Worm (Caenorhabditis elegans): Measurements from ENCODE around the gene frpr-8.
A peak's percentile ranks its signal among the peaks of the same experiment; 100 is the strongest.

The frpr-8 gene

ce11 chrX:8674514-8674913, 23.1 kb upstream of the frpr-8 start (continued):
- TF ChIP-seq elt-3 (tag; optimal IDR thresholded peaks at IDR 0.05) (peak in 2 of 6 experiments; percentile 57 to 58), mab-9 (GFP tag; IDR thresholded peaks at IDR 0.05) (no peak), mdl-1 (tag; optimal IDR thresholded peaks at IDR 0.05) (peak in 1 of 2 experiments; percentile 88), nhr-85 (tag) (peak; percentile 98), lin-14 (GFP tag; optimal IDR thresholded peaks at IDR 0.05) (peak; percentile 90)

DNA sequence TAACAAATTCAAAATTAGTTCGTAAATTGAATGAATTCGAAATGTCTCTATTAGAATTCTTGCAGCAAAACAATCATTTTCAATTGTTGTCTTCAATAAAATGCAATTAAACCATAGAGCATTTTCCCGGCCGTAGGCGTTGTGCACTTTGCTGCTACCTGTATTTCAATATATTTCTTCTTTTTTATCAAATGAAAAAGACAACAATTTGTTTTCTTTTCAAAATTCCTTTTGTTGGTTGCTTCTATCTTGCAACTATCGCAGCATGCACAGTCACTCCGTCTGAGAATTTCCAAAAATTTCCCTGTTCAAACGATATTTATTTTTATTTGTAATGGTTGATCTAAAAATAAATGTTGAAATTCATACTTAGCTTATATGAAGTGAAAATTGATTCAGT, 22.5 kb upstream of the frpr-8 start:
- TF ChIP-seq mef-2 (tag; optimal IDR thresholded peaks at IDR 0.05) (no peak), nhr-76 (tag; optimal IDR thresholded peaks at IDR 0.05) (no peak), elt-2 (tag; optimal IDR thresholded peaks at IDR 0.05) (no peak), tlp-1 (tag; optimal IDR thresholded peaks at IDR 0.05) (no peak), sup-37 (GFP tag; optimal IDR thresholded peaks at IDR 0.05) (no peak), jun-1 (tag; optimal IDR thresholded peaks at IDR 0.05) (no peak), fkh-4 (tag; optimal IDR thresholded peaks at IDR 0.05; ENCODE audit: borderline replicate concordance) (no peak), ces-1 (GFP tag; optimal IDR thresholded peaks at IDR 0.05) (no peak), nhr-77 (tag; optimal IDR thresholded peaks at IDR 0.05) (no peak), unc-98 (GFP tag; IDR thresholded peaks at IDR 0.05) (no peak), nhr-47 (tag; optimal IDR thresholded peaks at IDR 0.05) (no peak), nhr-84 (tag; optimal IDR thresholded peaks at IDR 0.05) (no peak), pax-3 (tag; optimal IDR thresholded peaks at IDR 0.05) (no peak), swsn-7 (tag; optimal IDR thresholded peaks at IDR 0.05) (no peak), mab-9 (GFP tag; IDR thresholded peaks at IDR 0.05) (no peak), aha-1 (tag; optimal IDR thresholded peaks at IDR 0.05) (no peak), ztf-11 (tag; optimal IDR thresholded peaks at IDR 0.05) (no peak), rnt-1 (tag; optimal IDR thresholded peaks at IDR 0.05) (no peak)

- peak; percentile 89 for TF ChIP-seq nhr-20 (tag; optimal IDR thresholded peaks at IDR 0.05)
- no peak for TF ChIP-seq ces-1 (GFP tag; optimal IDR thresholded peaks at IDR 0.05)
- no peak for TF ChIP-seq nhr-11 (tag; optimal IDR thresholded peaks at IDR 0.05)
- peak; percentile 57 for TF ChIP-seq blmp-1 (tag; optimal IDR thresholded peaks at IDR 0.05)
- TF ChIP-seq nhr-71 (tag; optimal IDR thresholded peaks at IDR 0.05) = peak; percentile 74
- TF ChIP-seq lin-14 (GFP tag; optimal IDR thresholded peaks at IDR 0.05) = peak; percentile 75
- TF ChIP-seq lin-13 (GFP tag; optimal IDR thresholded peaks at IDR 0.05) = no peak
- 0 out of 2 replicates have a peak, but pooled peaks have one; percentile 13 for TF ChIP-seq nhr-19 (GFP tag; conservative IDR thresholded peaks at IDR 0.05)
- peak; percentile 41 for TF ChIP-seq nhr-90 (tag; optimal IDR thresholded peaks at IDR 0.05; ENCODE audit: poor library complexity)
- TF ChIP-seq C16A3.4 (tag; optimal IDR thresholded peaks at IDR 0.05) = peak; percentile 13
- no peak for TF ChIP-seq lin-15B (tag; optimal IDR thresholded peaks at IDR 0.05)
- TF ChIP-seq snu-23 (GFP tag; optimal IDR thresholded peaks at IDR 0.05) = peak; percentile 64
- TF ChIP-seq elt-3 (tag; optimal IDR thresholded peaks at IDR 0.05) = peak in 4 of 6 experiments; percentile 69 to 79 (median 70)
- peak; percentile 47 for TF ChIP-seq unc-130 (tag; optimal IDR thresholded peaks at IDR 0.05)
- peak in 1 of 2 experiments; percentile 51 for TF ChIP-seq mdl-1 (tag; optimal IDR thresholded peaks at IDR 0.05)
- TF ChIP-seq nhr-85 (tag) = peak; percentile 92
- TF ChIP-seq lin-35 (GFP tag; optimal IDR thresholded peaks at IDR 0.05) = peak in 1 of 2 experiments; percentile 73
- peak; percentile 4 for TF ChIP-seq skn-1 (tag; optimal IDR thresholded peaks at IDR 0.05)
- peak; percentile 50 for TF ChIP-seq elt-2 (tag; optimal IDR thresholded peaks at IDR 0.05)
- TF ChIP-seq dpl-1 (GFP tag; optimal IDR thresholded peaks at IDR 0.05) = no peak
Measured at ce11 chrX:8676088-8676779, 21.4 kb upstream of the frpr-8 start.

ce11 chrX:8677320-8677719, 20.3 kb upstream of the frpr-8 start:
- TF ChIP-seq unc-62 (GFP tag; optimal IDR thresholded peaks at IDR 0.05) = no peak
- TF ChIP-seq nhr-28 (tag; optimal IDR thresholded peaks at IDR 0.05) = no peak
- TF ChIP-seq ceh-88 (GFP tag; IDR thresholded peaks at IDR 0.05) = no peak
- no peak for TF ChIP-seq egl-27 (tag; optimal IDR thresholded peaks at IDR 0.05)
- TF ChIP-seq zip-4 (GFP tag; optimal IDR thresholded peaks at IDR 0.05) = no peak
- TF ChIP-seq Y116A8C.19 (tag; optimal IDR thresholded peaks at IDR 0.05; ENCODE audit: borderline replicate concordance) = no peak
- no peak for TF ChIP-seq mab-9 (GFP tag; IDR thresholded peaks at IDR 0.05)
- no peak for TF ChIP-seq nhr-84 (tag; optimal IDR thresholded peaks at IDR 0.05)
- TF ChIP-seq snu-23 (GFP tag; optimal IDR thresholded peaks at IDR 0.05) = no peak
- TF ChIP-seq C16A3.4 (tag; optimal IDR thresholded peaks at IDR 0.05) = no peak
- no peak for TF ChIP-seq hlh-4 (tag; optimal IDR thresholded peaks at IDR 0.05)
- TF ChIP-seq lin-15B (tag; optimal IDR thresholded peaks at IDR 0.05) = no peak
- TF ChIP-seq mdl-1 (tag; optimal IDR thresholded peaks at IDR 0.05) = no peak
- no peak for TF ChIP-seq xbp-1 (tag; optimal IDR thresholded peaks at IDR 0.05)
- no peak for TF ChIP-seq vab-15 (tag; optimal IDR thresholded peaks at IDR 0.05)
- TF ChIP-seq nhr-20 (tag; optimal IDR thresholded peaks at IDR 0.05) = no peak
- no peak for TF ChIP-seq lsy-2 (tag; optimal IDR thresholded peaks at IDR 0.05)
